Fruit fly (Drosophila melanogaster) whole organism, adult: ENCODE measurements around the gene CG42780.

Source experiments
- CG33017 ChIP-seq: fragments of 200-800 bp; sonication (Bioruptor generic); optimal IDR thresholded peaks from 2 replicates; lab custom pipeline; 2018; ENCODE audit warnings: missing biosample characterization, mild to moderate bottlenecking, missing genetic modification characterization, moderate library complexity
- CG7045 ChIP-seq: fragments of 200-800 bp; sonication (Bioruptor generic); optimal IDR thresholded peaks from 2 replicates; lab custom pipeline; 2017; ENCODE audit warnings: missing biosample characterization, mild to moderate bottlenecking, missing genetic modification characterization
- Crg-1 ChIP-seq: fragments of 200-800 bp; sonication (Bioruptor generic); optimal IDR thresholded peaks from 2 replicates; lab custom pipeline; 2016; ENCODE audit warnings: missing biosample characterization, missing genetic modification characterization
- cic ChIP-seq: fragments of 200-800 bp; sonication (Bioruptor generic); optimal IDR thresholded peaks from 2 replicates; lab custom pipeline; 2017; ENCODE audit warnings: missing biosample characterization, mild to moderate bottlenecking, missing genetic modification characterization, moderate library complexity
- cnc ChIP-seq, 2 experiments: fragments of >200 bp; optimal IDR thresholded peaks; 2 replicates each; lab custom pipeline; 2017
- kay ChIP-seq: fragments of 200-800 bp; sonication (Bioruptor generic); peaks from one replicate; lab custom pipeline; 2016; ENCODE audit warnings: missing biosample characterization, missing genetic modification characterization, borderline replicate concordance
- toe ChIP-seq: fragments of 200-800 bp; sonication (Bioruptor generic); optimal IDR thresholded peaks from 2 replicates; lab custom pipeline; 2016; ENCODE audit warnings: missing biosample characterization, missing genetic modification characterization

- TF ChIP-seq toe: no peak
- TF ChIP-seq cic (GFP tag; lab: Kevin White, UChicago): no peak
- no peak for TF ChIP-seq kay (GFP tag; lab: Kevin White, UChicago)
- no peak for TF ChIP-seq Crg-1 (GFP tag; lab: Kevin White, UChicago)
- TF ChIP-seq cnc (optimal IDR thresholded peaks at IDR 0.05; lab: Kevin White, UChicago): no peak
- TF ChIP-seq CG7045 (GFP tag; lab: Kevin White, UChicago): no peak
- no peak for TF ChIP-seq CG33017 (tag; lab: Kevin White, UChicago)
Observed at dm6 chrX:7347406-7347805, 15.4 kb upstream of the CG42780 start, which contains the start of gene CG15034.
